Worm (Caenorhabditis elegans) whole organism, L1 larva: ENCODE results near the gene ric-3.

Experiments used
- C04F5.9 ChIP-seq: sonication (generic microtip); optimal IDR thresholded peaks from 2 replicates; lab custom pipeline; 2016; ENCODE audit warnings: missing genetic modification characterization, missing compliant biosample characterization
- Y116A8C.19 ChIP-seq: sonication (generic microtip); optimal IDR thresholded peaks from 2 replicates; lab custom pipeline; 2016; ENCODE audit warnings: missing compliant biosample characterization, missing genetic modification characterization, borderline replicate concordance
- alr-1 ChIP-seq: fragments of 200-800 bp; sonication (Bioruptor generic); optimal IDR thresholded peaks from 2 replicates; lab custom pipeline; 2018; ENCODE audit warnings: borderline replicate concordance, mild to moderate bottlenecking, missing genetic modification characterization, missing compliant biosample characterization
- aly-2 ChIP-seq: fragments of 150-350 bp; optimal IDR thresholded peaks from 2 replicates; lab custom pipeline; 2014; ENCODE audit warnings: missing biosample characterization, missing genetic modification characterization
- blmp-1 ChIP-seq: fragments of 150-350 bp; optimal IDR thresholded peaks from 2 replicates; lab custom pipeline; 2014; ENCODE audit warnings: missing biosample characterization, missing genetic modification characterization
- ceh-63 ChIP-seq: fragments of 200-800 bp; sonication (Bioruptor generic); optimal IDR thresholded peaks from 2 replicates; lab custom pipeline; 2018; ENCODE audit warnings: mild to moderate bottlenecking, missing genetic modification characterization, missing compliant biosample characterization
- ceh-8 ChIP-seq: fragments of 200-800 bp; sonication (Bioruptor generic); optimal IDR thresholded peaks from 2 replicates; lab custom pipeline; 2018; ENCODE audit warnings: mild to moderate bottlenecking, missing genetic modification characterization, moderate library complexity, missing compliant biosample characterization
- ces-1 ChIP-seq: fragments of 150-350 bp; optimal IDR thresholded peaks from 2 replicates; lab custom pipeline; 2014; ENCODE audit warnings: missing biosample characterization, missing genetic modification reagents, missing genetic modification characterization
- dpl-1 ChIP-seq, 3 experiments: fragments of 150-350 bp in 2 of 3; sonication (generic microtip) in 1 of 3; optimal IDR thresholded peaks; 2 replicates each; lab custom pipeline; 2014 to 2017; ENCODE audit warnings: missing biosample characterization in 3 of 3, missing genetic modification characterization in 3 of 3, missing genetic modification reagents in 3 of 3
- dsc-1 ChIP-seq: sonication (generic microtip); optimal IDR thresholded peaks from 2 replicates; lab custom pipeline; 2016; ENCODE audit warnings: mild to moderate bottlenecking, missing genetic modification characterization, missing compliant biosample characterization
- efl-1 ChIP-seq, 4 experiments: fragments of 150-350 bp; optimal IDR thresholded peaks in 3 of 4; peaks in 1 of 4; 1 replicate in 1 of 4; 2 replicates in 3 of 4; lab custom pipeline; 2014; ENCODE audit warnings: missing biosample characterization in 2 of 4, missing genetic modification characterization in 2 of 4, missing genetic modification reagents in 2 of 4
- efl-3 ChIP-seq: fragments of 200-800 bp; sonication (Bioruptor generic); optimal IDR thresholded peaks from 2 replicates; lab custom pipeline; 2018; ENCODE audit warnings: mild to moderate bottlenecking, missing genetic modification characterization, missing compliant biosample characterization
- egl-27 ChIP-seq, 2 experiments: fragments of 150-350 bp in 1 of 2; sonication (generic microtip); optimal IDR thresholded peaks; 3 replicates each; lab custom pipeline; 2017 to 2018; ENCODE audit warnings: missing biosample characterization in 2 of 2, missing genetic modification characterization in 2 of 2, missing genetic modification reagents in 2 of 2
- elt-3 ChIP-seq, 6 experiments: fragments of 150-350 bp in 1 of 6; sonication (generic microtip); optimal IDR thresholded peaks; 2 replicates each; lab custom pipeline; 2017 to 2018; ENCODE audit warnings: missing biosample characterization in 6 of 6, missing genetic modification characterization in 6 of 6, inconsistent platforms in 1 of 6
- ets-5 ChIP-seq: fragments of 200-800 bp; sonication (Bioruptor generic); IDR thresholded peaks from 2 replicates; pipeline ENCODE4 v1.3.6; 2022; ENCODE audit warnings: missing genetic modification characterization, missing compliant biosample characterization
- fkh-10 ChIP-seq: sonication (generic microtip); optimal IDR thresholded peaks from 2 replicates; lab custom pipeline; 2017; ENCODE audit warnings: missing biosample characterization, missing genetic modification reagents, missing genetic modification characterization
- fkh-8 ChIP-seq: sonication (generic microtip); optimal IDR thresholded peaks from 2 replicates; lab custom pipeline; 2016; ENCODE audit warnings: mild to moderate bottlenecking, missing genetic modification characterization, missing compliant biosample characterization
- fos-1 ChIP-seq: fragments of 150-350 bp; optimal IDR thresholded peaks from 2 replicates; lab custom pipeline; 2014; ENCODE audit warnings: missing biosample characterization, missing genetic modification characterization
- grh-1 ChIP-seq: fragments of 200-800 bp; sonication (Bioruptor generic); IDR thresholded peaks from 2 replicates; pipeline ENCODE4 v1.3.6; 2022; ENCODE audit warnings: missing genetic modification reagents, missing genetic modification characterization, missing compliant biosample characterization
- hlh-17 ChIP-seq: fragments of 200-800 bp; sonication (Bioruptor generic); optimal IDR thresholded peaks from 2 replicates; lab custom pipeline; 2018; ENCODE audit warnings: missing genetic modification characterization, mild to moderate bottlenecking, missing compliant biosample characterization, moderate library complexity, borderline replicate concordance
- hlh-4 ChIP-seq: sonication (generic microtip); optimal IDR thresholded peaks from 2 replicates; lab custom pipeline; 2016; ENCODE audit warnings: mild to moderate bottlenecking, missing genetic modification characterization, missing compliant biosample characterization
- hpl-2 ChIP-seq: fragments of 150-350 bp; optimal IDR thresholded peaks from 2 replicates; lab custom pipeline; 2014; ENCODE audit warnings: missing biosample characterization, missing genetic modification reagents, missing genetic modification characterization
- irx-1 ChIP-seq: sonication (generic microtip); optimal IDR thresholded peaks from 2 replicates; lab custom pipeline; 2016; ENCODE audit warnings: missing genetic modification characterization, missing compliant biosample characterization
- isw-1 ChIP-seq: fragments of 200-800 bp; sonication (Bioruptor generic); IDR thresholded peaks from 2 replicates; pipeline ENCODE4 v1.3.6; 2022; ENCODE audit warnings: missing genetic modification characterization, missing compliant biosample characterization
- lin-39 ChIP-seq: fragments of 150-350 bp; optimal IDR thresholded peaks from 2 replicates; lab custom pipeline; 2014; ENCODE audit warnings: missing biosample characterization, missing genetic modification reagents, missing genetic modification characterization
- lsy-2 ChIP-seq, 2 experiments: fragments of 150-350 bp; optimal IDR thresholded peaks; 2 replicates each; lab custom pipeline; 2014; ENCODE audit warnings: missing biosample characterization in 2 of 2, missing genetic modification characterization in 2 of 2
- nhr-12 ChIP-seq: sonication (generic microtip); optimal IDR thresholded peaks from 2 replicates; lab custom pipeline; 2017; ENCODE audit warnings: missing biosample characterization, missing genetic modification characterization
- nhr-237 ChIP-seq: fragments of 150-350 bp; optimal IDR thresholded peaks from 2 replicates; lab custom pipeline; 2014; ENCODE audit warnings: missing biosample characterization, missing genetic modification characterization
- nhr-47 ChIP-seq: sonication (generic microtip); optimal IDR thresholded peaks from 2 replicates; lab custom pipeline; 2016; ENCODE audit warnings: mild to moderate bottlenecking, missing genetic modification characterization, moderate library complexity, missing compliant biosample characterization
- nhr-90 ChIP-seq: sonication (generic microtip); optimal IDR thresholded peaks from 2 replicates; lab custom pipeline; 2016; ENCODE audit warnings: mild to moderate bottlenecking, missing genetic modification characterization, missing compliant biosample characterization; ENCODE audit not compliant: poor library complexity
- pag-3 ChIP-seq: sonication (generic microtip); optimal IDR thresholded peaks from 2 replicates; lab custom pipeline; 2017; ENCODE audit warnings: missing genetic modification characterization, mild to moderate bottlenecking, missing compliant biosample characterization, antibody characterized with exemption, borderline replicate concordance; ENCODE audit not compliant: insufficient read depth
- pqm-1 ChIP-seq: sonication (generic microtip); optimal IDR thresholded peaks from 3 replicates; lab custom pipeline; 2017; ENCODE audit warnings: missing biosample characterization, missing genetic modification characterization
- sox-4 ChIP-seq: sonication (generic microtip); optimal IDR thresholded peaks from 2 replicates; lab custom pipeline; 2016; ENCODE audit warnings: missing genetic modification characterization, missing compliant biosample characterization
- swsn-7 ChIP-seq: sonication (generic microtip); optimal IDR thresholded peaks from 2 replicates; lab custom pipeline; 2016; ENCODE audit warnings: missing genetic modification characterization, missing compliant biosample characterization
- tbx-2 ChIP-seq: sonication (generic microtip); optimal IDR thresholded peaks from 2 replicates; lab custom pipeline; 2016; ENCODE audit warnings: missing genetic modification characterization, missing compliant biosample characterization
- tlp-1 ChIP-seq: fragments of 150-350 bp; optimal IDR thresholded peaks from 2 replicates; lab custom pipeline; 2014; ENCODE audit warnings: missing biosample characterization, missing genetic modification characterization
- unc-30 ChIP-seq: sonication (generic microtip); optimal IDR thresholded peaks from 2 replicates; lab custom pipeline; 2017; ENCODE audit warnings: missing biosample characterization, missing genetic modification characterization
- unc-98 ChIP-seq: fragments of 200-800 bp; sonication (Bioruptor generic); IDR thresholded peaks from 2 replicates; pipeline ENCODE4 v1.3.6; 2022; ENCODE audit warnings: missing genetic modification characterization, missing compliant biosample characterization
- xbp-1 ChIP-seq: sonication (generic microtip); optimal IDR thresholded peaks from 2 replicates; lab custom pipeline; 2016; ENCODE audit warnings: missing genetic modification characterization, missing compliant biosample characterization
- zag-1 ChIP-seq: fragments of 150-350 bp; optimal IDR thresholded peaks from 2 replicates; lab custom pipeline; 2014; ENCODE audit warnings: missing biosample characterization, missing genetic modification characterization
- zip-4 ChIP-seq: fragments of 200-800 bp; sonication (Bioruptor generic); optimal IDR thresholded peaks from 2 replicates; lab custom pipeline; 2018; ENCODE audit warnings: mild to moderate bottlenecking, missing genetic modification characterization, moderate library complexity, missing compliant biosample characterization

ric-3 gene

ce11 chrIV:7790801-7791588 is 27.1 kb upstream of the ric-3 start, which contains the start of gene rsp-6 (continued):
- TF ChIP-seq swsn-7, result peak; percentile 84
- TF ChIP-seq alr-1 (tag; lab: Kevin White, UChicago), result no peak
- peak; percentile 67 for TF ChIP-seq fkh-10 (GFP tag; lab: Kevin White, UChicago)
- peak; percentile 98 to 99 for TF ChIP-seq lsy-2 (tag; optimal IDR thresholded peaks at IDR 0.05; lab: Kevin White, UChicago)
- TF ChIP-seq lin-39 (tag; lab: Kevin White, UChicago), result peak; percentile 50
- peak; percentile 33 for TF ChIP-seq zip-4 (GFP tag; lab: Kevin White, UChicago)
- TF ChIP-seq xbp-1 (tag; lab: Kevin White, UChicago), result peak; percentile 87
- TF ChIP-seq sox-4 (tag; lab: Kevin White, UChicago), result no peak
- TF ChIP-seq efl-1 (optimal IDR thresholded peaks at IDR 0.05; lab: Kevin White, UChicago), result peak; percentile 91 to 95
- TF ChIP-seq efl-1 (GFP tag; optimal IDR thresholded peaks at IDR 0.05 in 1 of 2; lab: Kevin White, UChicago), result peak; percentile 92 to 99
- peak; percentile 87 for TF ChIP-seq nhr-47 (tag; lab: Kevin White, UChicago)
- TF ChIP-seq nhr-12, result no peak
- peak; percentile 82 for TF ChIP-seq fos-1
- peak; percentile 92 to 96 (median 94) for TF ChIP-seq dpl-1 (GFP tag; optimal IDR thresholded peaks at IDR 0.05; lab: Kevin White, UChicago)
- TF ChIP-seq nhr-90 (tag; lab: Kevin White, UChicago), result peak; percentile 50
- no peak for TF ChIP-seq grh-1 (GFP tag; lab: Robert Waterston, UW)
- no peak for TF ChIP-seq ceh-63
- peak in 2 of 6 experiments; percentile 9 to 72 for TF ChIP-seq elt-3 (tag; optimal IDR thresholded peaks at IDR 0.05; lab: Kevin White, UChicago)
- TF ChIP-seq hlh-4, result no peak
- TF ChIP-seq zag-1 (tag; lab: Kevin White, UChicago), result no peak
- TF ChIP-seq hlh-17 (GFP tag; lab: Kevin White, UChicago), result no peak
- peak; percentile 79 for TF ChIP-seq dsc-1
- TF ChIP-seq tlp-1 (tag; lab: Kevin White, UChicago), result no peak
- TF ChIP-seq blmp-1 (tag; lab: Kevin White, UChicago), result peak; percentile 84
- TF ChIP-seq tbx-2 (tag; lab: Kevin White, UChicago), result peak; percentile 88
- no peak for TF ChIP-seq ceh-8 (GFP tag; lab: Kevin White, UChicago)
- no peak for TF ChIP-seq efl-3 (GFP tag; lab: Kevin White, UChicago)
- peak; percentile 83 for TF ChIP-seq isw-1
- TF ChIP-seq Y116A8C.19 (tag; lab: Kevin White, UChicago), result no peak
- no peak for TF ChIP-seq unc-98 (GFP tag; lab: Robert Waterston, UW)
- TF ChIP-seq irx-1 (tag; lab: Kevin White, UChicago), result peak; percentile 37
- peak; percentile 76 for TF ChIP-seq nhr-237 (tag; lab: Kevin White, UChicago)
- TF ChIP-seq fkh-8 (tag; lab: Kevin White, UChicago), result peak; percentile 79
- no peak for TF ChIP-seq pqm-1 (tag; lab: Kevin White, UChicago)
- no peak for TF ChIP-seq ces-1 (GFP tag; lab: Kevin White, UChicago)
- no peak for TF ChIP-seq pag-3
- no peak for TF ChIP-seq ets-5 (GFP tag; lab: Robert Waterston, UW)
- TF ChIP-seq unc-30 (tag; lab: Kevin White, UChicago), result no peak
- peak; percentile 51 for TF ChIP-seq aly-2 (tag; lab: Kevin White, UChicago)
- TF ChIP-seq hpl-2 (GFP tag; lab: Kevin White, UChicago), result no peak
- TF ChIP-seq C04F5.9 (tag; lab: Kevin White, UChicago), result peak; percentile 46
- no peak for TF ChIP-seq egl-27 (tag; optimal IDR thresholded peaks at IDR 0.05; lab: Kevin White, UChicago)
